Worm (Caenorhabditis elegans): Measurements from ENCODE around the gene chil-6.

The chil-6 gene

ce11 chrII:9880826-9881225 lies 23.1 kb upstream of the chil-6 start, which contains the start of gene C08H9.15:
Gene C08H9.15 (plus strand): TSS chrII:9881193.
- peak; percentile 61 for TF ChIP-seq nhr-85 (tag)
- no peak for TF ChIP-seq ztf-4 (tag; optimal IDR thresholded peaks at IDR 0.05)
- no peak for TF ChIP-seq unc-130 (tag; optimal IDR thresholded peaks at IDR 0.05)
- TF ChIP-seq blmp-1 (tag; optimal IDR thresholded peaks at IDR 0.05), result peak; percentile 85
- TF ChIP-seq elt-3 (tag; optimal IDR thresholded peaks at IDR 0.05), result peak in 4 of 6 experiments; percentile 16 to 64 (median 45)

- no peak for TF ChIP-seq lin-14 (GFP tag; optimal IDR thresholded peaks at IDR 0.05)
- peak; percentile 97 for TF ChIP-seq blmp-1 (tag; optimal IDR thresholded peaks at IDR 0.05)
Measured at ce11 chrII:9879815-9880214, 22.1 kb upstream of the chil-6 start.

ce11 chrII:9874508-9875229 lies 17.0 kb upstream of the chil-6 start, which contains the start of the genes chil-2 and ctsa-3.2:
Gene chil-2 (minus strand): TSS chrII:9874608.
Gene ctsa-3.2 (plus strand): TSS chrII:9875179.
- TF ChIP-seq ces-1 (GFP tag; optimal IDR thresholded peaks at IDR 0.05) (no peak), ztf-11 (tag; optimal IDR thresholded peaks at IDR 0.05) (no peak), fkh-10 (GFP tag; optimal IDR thresholded peaks at IDR 0.05) (no peak), C04F5.9 (tag; optimal IDR thresholded peaks at IDR 0.05) (no peak), tlp-1 (tag; optimal IDR thresholded peaks at IDR 0.05) (no peak)

ce11 chrII:9872961-9873360 lies 15.3 kb upstream of the chil-6 start, which contains the start of gene chil-8:
Gene chil-8 (minus strand): TSS chrII:9873061.
- TF ChIP-seq egl-13 (tag; optimal IDR thresholded peaks at IDR 0.05) (no peak), fos-1 (tag; optimal IDR thresholded peaks at IDR 0.05) (no peak), fkh-8 (tag; optimal IDR thresholded peaks at IDR 0.05) (no peak), tlp-1 (tag; optimal IDR thresholded peaks at IDR 0.05) (no peak), nhr-84 (tag; optimal IDR thresholded peaks at IDR 0.05) (no peak), ztf-4 (tag; optimal IDR thresholded peaks at IDR 0.05) (no peak), hpl-2 (GFP tag; optimal IDR thresholded peaks at IDR 0.05) (no peak), xbp-1 (tag; optimal IDR thresholded peaks at IDR 0.05) (no peak), ces-1 (GFP tag; optimal IDR thresholded peaks at IDR 0.05) (no peak), lin-35 (GFP tag; optimal IDR thresholded peaks at IDR 0.05) (no peak), ceh-8 (GFP tag; optimal IDR thresholded peaks at IDR 0.05) (no peak)

ce11 chrII:9871061-9871460 lies 13.4 kb upstream of the chil-6 start, which contains the start of gene chil-7:
Gene chil-7 (minus strand): TSS chrII:9871172.
- TF ChIP-seq F16B12.6 (tag; optimal IDR thresholded peaks at IDR 0.05) (no peak), nhr-19 (GFP tag; conservative IDR thresholded peaks at IDR 0.05) (no peak), zag-1 (tag; optimal IDR thresholded peaks at IDR 0.05) (no peak), nhr-237 (tag; optimal IDR thresholded peaks at IDR 0.05) (no peak), skn-1 (tag; optimal IDR thresholded peaks at IDR 0.05) (no peak), isw-1 (GFP tag; IDR thresholded peaks at IDR 0.05) (no peak), mab-9 (GFP tag; IDR thresholded peaks at IDR 0.05) (no peak), nhr-85 (tag) (no peak), unc-130 (tag; optimal IDR thresholded peaks at IDR 0.05) (no peak), ceh-88 (GFP tag; IDR thresholded peaks at IDR 0.05) (no peak), irx-1 (tag; optimal IDR thresholded peaks at IDR 0.05) (no peak)

ce11 chrII:9868698-9869097 lies 11.0 kb upstream of the chil-6 start, which contains the start of gene old-1:
Gene old-1 (minus strand): TSS chrII:9868747.
- TF ChIP-seq ceh-82 (tag; optimal IDR thresholded peaks at IDR 0.05) (no peak), efl-1 (optimal IDR thresholded peaks at IDR 0.05) (no peak), efl-1 (GFP tag; optimal IDR thresholded peaks at IDR 0.05 in 1 of 2) (peak in 1 of 2 experiments; percentile 86), grh-1 (GFP tag; IDR thresholded peaks at IDR 0.05) (no peak)
